Fruit fly (Drosophila melanogaster) whole organism, embryonic: ENCODE data around the gene CG8526.

Source experiments
- ATbp ChIP-seq: fragments of 200-800 bp; sonication (Bioruptor generic); optimal IDR thresholded peaks from 2 replicates; lab custom pipeline; 2017; ENCODE audit warnings: missing biosample characterization, mild to moderate bottlenecking, missing genetic modification characterization, missing genetic modification reagents
- Abd-B ChIP-seq: fragments of 200-800 bp; sonication (Bioruptor generic); optimal IDR thresholded peaks from 2 replicates; lab custom pipeline; 2018; ENCODE audit warnings: missing biosample characterization, mild to moderate bottlenecking, missing genetic modification characterization, moderate library complexity
- B-H1 ChIP-seq: fragments of 200-800 bp; sonication (Bioruptor generic); IDR thresholded peaks from 3 replicates; pipeline ENCODE4 v1.3.6; 2022; ENCODE audit warnings: missing biosample characterization, missing genetic modification characterization
- CG1024 ChIP-seq: fragments of 200-800 bp; sonication (Bioruptor generic); IDR thresholded peaks from 2 replicates; pipeline ENCODE4 v1.3.6; 2022; ENCODE audit warnings: missing biosample characterization, missing genetic modification characterization
- CG10431 ChIP-seq: fragments of 200-800 bp; sonication (Bioruptor generic); optimal IDR thresholded peaks from 3 replicates; lab custom pipeline; 2018; ENCODE audit warnings: missing biosample characterization, mild to moderate bottlenecking, missing genetic modification characterization
- CG11093 ChIP-seq: fragments of 200-800 bp; sonication (Bioruptor generic); IDR thresholded peaks from 3 replicates; pipeline ENCODE4 v1.3.6; 2022; ENCODE audit warnings: missing biosample characterization, missing genetic modification characterization
- CG11456 ChIP-seq: fragments of 200-800 bp; sonication (Bioruptor generic); IDR thresholded peaks from 3 replicates; pipeline ENCODE4 v1.3.6; 2022; ENCODE audit warnings: missing biosample characterization, missing genetic modification characterization
- CG12104 ChIP-seq: fragments of 200-800 bp; sonication (Bioruptor generic); optimal IDR thresholded peaks from 3 replicates; lab custom pipeline; 2016; ENCODE audit warnings: missing biosample characterization, missing genetic modification characterization
- CG13296 ChIP-seq: fragments of 200-800 bp; sonication (Bioruptor generic); optimal IDR thresholded peaks from 3 replicates; lab custom pipeline; 2018; ENCODE audit warnings: missing biosample characterization, mild to moderate bottlenecking, missing genetic modification characterization
- CG13775 ChIP-seq: fragments of 200-800 bp; sonication (Bioruptor generic); optimal IDR thresholded peaks from 3 replicates; lab custom pipeline; 2017; ENCODE audit warnings: missing biosample characterization, mild to moderate bottlenecking, missing genetic modification characterization
- CG14441 ChIP-seq: fragments of 200-800 bp; sonication (Bioruptor generic); IDR thresholded peaks from 2 replicates; pipeline ENCODE4 v1.3.6; 2022; ENCODE audit warnings: missing biosample characterization, missing genetic modification characterization
- CG14860 ChIP-seq: fragments of 200-800 bp; sonication (Bioruptor generic); IDR thresholded peaks from 3 replicates; pipeline ENCODE4 v1.3.6; 2022; ENCODE audit warnings: missing biosample characterization, missing genetic modification characterization; ENCODE audit not compliant: partially characterized antibody
- CG15073 ChIP-seq: fragments of 200-800 bp; sonication (Bioruptor generic); optimal IDR thresholded peaks from 2 replicates; lab custom pipeline; 2016; ENCODE audit warnings: missing biosample characterization, missing genetic modification characterization
- CG16779 ChIP-seq: fragments of 200-800 bp; sonication (Bioruptor generic); IDR thresholded peaks from 2 replicates; pipeline ENCODE4 v1.3.6; 2022; ENCODE audit warnings: missing biosample characterization, missing genetic modification characterization
- CG17568 ChIP-seq: fragments of 200-800 bp; sonication (Bioruptor generic); optimal IDR thresholded peaks from 2 replicates; lab custom pipeline; 2018; ENCODE audit warnings: missing biosample characterization, mild to moderate bottlenecking, missing genetic modification characterization, moderate library complexity
- CG18764 ChIP-seq: fragments of 200-800 bp; sonication (Bioruptor generic); optimal IDR thresholded peaks from 3 replicates; lab custom pipeline; 2016; ENCODE audit warnings: missing biosample characterization, missing genetic modification characterization
- CG2116 ChIP-seq: fragments of 200-800 bp; sonication (Bioruptor generic); optimal IDR thresholded peaks from 3 replicates; lab custom pipeline; 2018; ENCODE audit warnings: missing biosample characterization, mild to moderate bottlenecking, missing genetic modification characterization
- CG2678 ChIP-seq: fragments of 200-800 bp; sonication (Bioruptor generic); optimal IDR thresholded peaks from 3 replicates; lab custom pipeline; 2019; ENCODE audit warnings: missing biosample characterization, mild to moderate bottlenecking, missing genetic modification characterization, moderate library complexity
- CG3281 ChIP-seq: fragments of 200-800 bp; sonication (Bioruptor generic); optimal IDR thresholded peaks from 3 replicates; lab custom pipeline; 2017; ENCODE audit warnings: missing biosample characterization, mild to moderate bottlenecking, missing genetic modification characterization
- CG33557 ChIP-seq: fragments of 200-800 bp; sonication (Bioruptor generic); optimal IDR thresholded peaks from 2 replicates; lab custom pipeline; 2019; ENCODE audit warnings: missing biosample characterization, mild to moderate bottlenecking, missing genetic modification characterization, moderate library complexity
- CG42726 ChIP-seq: fragments of 200-800 bp; sonication (Bioruptor generic); IDR thresholded peaks from 2 replicates; pipeline ENCODE4 v1.3.6; 2022; ENCODE audit warnings: missing biosample characterization, missing genetic modification characterization; ENCODE audit not compliant: partially characterized antibody
- CG4854 ChIP-seq: fragments of 200-800 bp; sonication (Bioruptor generic); optimal IDR thresholded peaks from 2 replicates; lab custom pipeline; 2016; ENCODE audit warnings: missing biosample characterization, missing genetic modification characterization, inconsistent platforms
- CG5180 ChIP-seq: fragments of 200-800 bp; sonication (Bioruptor generic); optimal IDR thresholded peaks from 3 replicates; lab custom pipeline; 2017; ENCODE audit warnings: missing biosample characterization, missing genetic modification characterization, mild to moderate bottlenecking, moderate library complexity, missing genetic modification reagents
- CG5245 ChIP-seq: fragments of 200-800 bp; sonication (Bioruptor generic); optimal IDR thresholded peaks from 3 replicates; lab custom pipeline; 2016; ENCODE audit warnings: missing biosample characterization, missing genetic modification characterization
- CG7372 ChIP-seq: fragments of 200-800 bp; sonication (Bioruptor generic); IDR thresholded peaks from 2 replicates; pipeline ENCODE4 v1.3.6; 2022; ENCODE audit warnings: missing biosample characterization, missing genetic modification characterization
- CG7556 ChIP-seq: fragments of 200-800 bp; sonication (Bioruptor generic); optimal IDR thresholded peaks from 2 replicates; lab custom pipeline; 2017; ENCODE audit warnings: missing biosample characterization, mild to moderate bottlenecking, missing genetic modification characterization
- CG7745 ChIP-seq: fragments of 200-800 bp; sonication (Bioruptor generic); optimal IDR thresholded peaks from 2 replicates; lab custom pipeline; 2018; ENCODE audit warnings: missing biosample characterization, mild to moderate bottlenecking, missing genetic modification characterization, moderate library complexity
- Chrac-16 ChIP-seq: fragments of 200-800 bp; sonication (Bioruptor generic); optimal IDR thresholded peaks from 3 replicates; lab custom pipeline; 2016; ENCODE audit warnings: missing biosample characterization, missing genetic modification characterization
- Dek ChIP-seq: fragments of 200-800 bp; sonication (Bioruptor generic); optimal IDR thresholded peaks from 3 replicates; lab custom pipeline; 2019; ENCODE audit warnings: missing biosample characterization, mild to moderate bottlenecking, missing genetic modification characterization, moderate library complexity
- Ets97D ChIP-seq: fragments of 200-800 bp; sonication (Bioruptor generic); optimal IDR thresholded peaks from 3 replicates; lab custom pipeline; 2016; ENCODE audit warnings: missing biosample characterization, missing genetic modification characterization
- HHEX ChIP-seq: fragments of 200-800 bp; sonication (Bioruptor generic); optimal IDR thresholded peaks from 3 replicates; lab custom pipeline; 2017; ENCODE audit warnings: missing biosample characterization, mild to moderate bottlenecking, missing genetic modification characterization, missing genetic modification reagents
- Lpt ChIP-seq: fragments of >200 bp; optimal IDR thresholded peaks from 2 replicates; lab custom pipeline; 2018; ENCODE audit warnings: missing biosample characterization, missing genetic modification characterization
- Max ChIP-seq: fragments of 200-800 bp; sonication (Bioruptor generic); optimal IDR thresholded peaks from 2 replicates; lab custom pipeline; 2016; ENCODE audit warnings: missing biosample characterization, mild to moderate bottlenecking, missing genetic modification characterization
- NC2α ChIP-seq: fragments of 200-800 bp; sonication (Bioruptor generic); optimal IDR thresholded peaks from 2 replicates; lab custom pipeline; 2016; ENCODE audit warnings: missing biosample characterization, missing genetic modification characterization
- Oaz ChIP-seq: fragments of 200-800 bp; sonication (Bioruptor generic); IDR thresholded peaks from 2 replicates; pipeline ENCODE4 v1.3.6; 2022; ENCODE audit warnings: missing biosample characterization, missing genetic modification characterization
- Poxn ChIP-seq: fragments of 200-800 bp; sonication (Bioruptor generic); IDR thresholded peaks from 2 replicates; pipeline ENCODE4 v1.3.6; 2022; ENCODE audit warnings: missing biosample characterization, missing genetic modification characterization
- ab ChIP-seq: fragments of 200-800 bp; sonication (Bioruptor generic); optimal IDR thresholded peaks from 2 replicates; lab custom pipeline; 2016; ENCODE audit warnings: missing biosample characterization, missing genetic modification characterization
- ac ChIP-seq: fragments of 200-800 bp; sonication (Bioruptor generic); optimal IDR thresholded peaks from 3 replicates; lab custom pipeline; 2017; ENCODE audit warnings: missing biosample characterization, mild to moderate bottlenecking, missing genetic modification characterization
- ap ChIP-seq: fragments of 200-800 bp; sonication (Bioruptor generic); IDR thresholded peaks from 2 replicates; pipeline ENCODE4 v1.3.6; 2022; ENCODE audit warnings: missing biosample characterization, missing genetic modification characterization
- az2 ChIP-seq: fragments of 200-800 bp; sonication (Bioruptor generic); optimal IDR thresholded peaks from 3 replicates; lab custom pipeline; 2016; ENCODE audit warnings: missing biosample characterization, missing genetic modification characterization
- cg ChIP-seq: fragments of 200-800 bp; sonication (Bioruptor generic); optimal IDR thresholded peaks from 3 replicates; lab custom pipeline; 2019; ENCODE audit warnings: missing biosample characterization, mild to moderate bottlenecking, missing genetic modification characterization, moderate library complexity
- corto ChIP-seq: fragments of 200-800 bp; sonication (Bioruptor generic); optimal IDR thresholded peaks from 2 replicates; lab custom pipeline; 2016; ENCODE audit warnings: missing biosample characterization, mild to moderate bottlenecking, missing genetic modification characterization, moderate library complexity
- da ChIP-seq: fragments of 200-800 bp; sonication (Bioruptor generic); optimal IDR thresholded peaks from 2 replicates; lab custom pipeline; 2016; ENCODE audit warnings: missing biosample characterization, missing genetic modification characterization
- gcm ChIP-seq: fragments of 200-800 bp; sonication (Bioruptor generic); optimal IDR thresholded peaks from 2 replicates; lab custom pipeline; 2019; ENCODE audit warnings: missing biosample characterization, mild to moderate bottlenecking, missing genetic modification characterization, moderate library complexity
- h ChIP-seq: fragments of >200 bp; optimal IDR thresholded peaks from 2 replicates; lab custom pipeline; 2017
- lmd ChIP-seq: fragments of 200-800 bp; sonication (Bioruptor generic); IDR thresholded peaks from 2 replicates; pipeline ENCODE4 v1.3.6; 2022; ENCODE audit warnings: missing biosample characterization, missing genetic modification characterization
- nom ChIP-seq: fragments of 200-800 bp; sonication (Bioruptor generic); optimal IDR thresholded peaks from 2 replicates; lab custom pipeline; 2017; ENCODE audit warnings: missing biosample characterization, missing genetic modification characterization, mild to moderate bottlenecking, moderate library complexity, missing genetic modification reagents
- p53 ChIP-seq: fragments of 200-800 bp; sonication (Bioruptor generic); optimal IDR thresholded peaks from 2 replicates; lab custom pipeline; 2016; ENCODE audit warnings: missing biosample characterization, missing genetic modification characterization
- slp2 ChIP-seq: fragments of 200-800 bp; sonication (Bioruptor generic); optimal IDR thresholded peaks from 2 replicates; lab custom pipeline; 2016; ENCODE audit warnings: missing biosample characterization, missing genetic modification characterization
- tup ChIP-seq: fragments of 200-800 bp; sonication (Bioruptor generic); optimal IDR thresholded peaks from 2 replicates; lab custom pipeline; 2016; ENCODE audit warnings: missing biosample characterization, mild to moderate bottlenecking, missing genetic modification characterization, moderate library complexity
- zf30C ChIP-seq: fragments of 200-800 bp; sonication (Bioruptor generic); optimal IDR thresholded peaks from 3 replicates; lab custom pipeline; 2018; ENCODE audit warnings: missing biosample characterization, mild to moderate bottlenecking, missing genetic modification characterization

CG8526 gene

DNA sequence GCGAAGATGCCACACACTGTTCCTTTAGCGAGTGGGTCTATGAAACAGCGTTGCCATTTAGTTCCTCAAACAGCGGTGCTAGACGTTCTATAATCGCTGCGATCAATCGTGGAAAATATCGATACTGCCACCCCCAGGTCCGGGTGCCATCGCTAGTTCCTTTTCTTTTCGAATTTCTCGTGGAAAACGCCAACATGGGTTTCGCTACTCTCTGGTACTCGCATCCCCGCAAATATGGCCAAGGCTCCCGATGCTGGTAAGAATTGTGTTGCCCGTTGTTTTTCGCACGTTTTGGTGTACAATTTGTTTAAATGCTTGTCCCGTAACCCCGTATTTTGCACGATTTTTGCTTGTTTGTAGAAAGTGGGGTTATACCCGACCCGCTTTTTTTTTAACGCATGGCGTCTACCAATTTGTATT is 23.1 kb upstream of the CG8526 start, which contains the start of gene RpS29 (continued):
- peak; percentile 68 for TF ChIP-seq CG2678 (tag; lab: Kevin White, UChicago)
- peak; percentile 40 for TF ChIP-seq Abd-B (GFP tag; lab: Kevin White, UChicago)
- TF ChIP-seq CG13775 (GFP tag; lab: Kevin White, UChicago), result peak; percentile 77
- TF ChIP-seq da (GFP tag; lab: Kevin White, UChicago), result peak; percentile 52
- peak; percentile 98 for TF ChIP-seq CG42726 (GFP tag; lab: Robert Waterston, UW)
- TF ChIP-seq Chrac-16 (GFP tag; lab: Kevin White, UChicago), result peak; percentile 83
- peak; percentile 83 for TF ChIP-seq p53 (GFP tag; lab: Kevin White, UChicago)
- TF ChIP-seq cg (GFP tag; lab: Kevin White, UChicago), result no peak
- TF ChIP-seq CG17568, result no peak
- TF ChIP-seq CG3281, result peak; percentile 85
- peak; percentile 48; the same call in 1 of the 3 replicates for TF ChIP-seq B-H1 (GFP tag; lab: Robert Waterston, UW)
- TF ChIP-seq zf30C (GFP tag; lab: Kevin White, UChicago), result peak; percentile 57
- peak; percentile 67 for TF ChIP-seq CG16779
- peak; percentile 1 for TF ChIP-seq CG7745 (tag; lab: Kevin White, UChicago)
- TF ChIP-seq CG5180 (GFP tag; lab: Kevin White, UChicago), result peak; percentile 24
- peak; percentile 69 for TF ChIP-seq az2 (GFP tag; lab: Kevin White, UChicago)
- TF ChIP-seq CG33557 (GFP tag; lab: Kevin White, UChicago), result peak; percentile 67
- TF ChIP-seq CG11093 (GFP tag; lab: Robert Waterston, UW), result no peak
- no peak for TF ChIP-seq ac (GFP tag; lab: Kevin White, UChicago)
- peak; percentile 66 for TF ChIP-seq CG5245 (GFP tag; lab: Kevin White, UChicago)
- peak; percentile 79 for TF ChIP-seq CG14860 (GFP tag; lab: Robert Waterston, UW)
- peak; percentile 70 for TF ChIP-seq CG10431 (GFP tag; lab: Kevin White, UChicago)
- TF ChIP-seq slp2 (GFP tag; lab: Kevin White, UChicago), result peak; percentile 63
- TF ChIP-seq NC2α (GFP tag; lab: Kevin White, UChicago), result peak; percentile 53
- peak; percentile 68 for TF ChIP-seq CG12104 (GFP tag; lab: Kevin White, UChicago)
- peak; percentile 77 for TF ChIP-seq Dek (tag; lab: Kevin White, UChicago)
- peak; percentile 78 for TF ChIP-seq nom
- no peak for TF ChIP-seq ap (GFP tag; lab: Robert Waterston, UW)
- peak; percentile 95 for TF ChIP-seq CG11456
- peak; percentile 57 for TF ChIP-seq CG4854 (GFP tag; lab: Kevin White, UChicago)
- TF ChIP-seq CG18764, result peak; percentile 76
- TF ChIP-seq CG13296 (GFP tag; lab: Kevin White, UChicago), result peak; percentile 90
- peak; percentile 76 for TF ChIP-seq Max (GFP tag; lab: Kevin White, UChicago)
- TF ChIP-seq gcm (GFP tag; lab: Kevin White, UChicago), result peak; percentile 74
- TF ChIP-seq lmd (GFP tag; lab: Robert Waterston, UW), result peak; percentile 71; the same call in 1 of the 2 replicates
- peak; percentile 82 for TF ChIP-seq HHEX (GFP tag; lab: Kevin White, UChicago)
- peak; percentile 64 for TF ChIP-seq CG1024 (GFP tag; lab: Robert Waterston, UW)
- peak; percentile 98 for TF ChIP-seq Ets97D (GFP tag; lab: Kevin White, UChicago)
- TF ChIP-seq CG7556 (GFP tag; lab: Kevin White, UChicago), result peak; percentile 45
- peak; percentile 45 for TF ChIP-seq tup (GFP tag; lab: Kevin White, UChicago)
- TF ChIP-seq Oaz, result peak; percentile 31; the same call in 1 of the 2 replicates
- TF ChIP-seq CG2116 (GFP tag; lab: Kevin White, UChicago), result peak; percentile 98
- TF ChIP-seq ab (GFP tag; lab: Kevin White, UChicago), result peak; percentile 57
- TF ChIP-seq corto, result no peak
- peak; percentile 60; the same call in 1 of the 2 replicates for TF ChIP-seq Poxn (GFP tag; lab: Robert Waterston, UW)
- TF ChIP-seq h (lab: Kevin White, UChicago), result no peak
- TF ChIP-seq Lpt (GFP tag; lab: Kevin White, UChicago), result no peak
- no peak for TF ChIP-seq CG15073 (GFP tag; lab: Kevin White, UChicago)
- TF ChIP-seq CG7372 (GFP tag; lab: Robert Waterston, UW), result peak; percentile 77
- TF ChIP-seq CG14441, result peak; percentile 77
- TF ChIP-seq ATbp, result peak; percentile 10
